Fruit fly (Drosophila melanogaster) whole organism, embryonic: ENCODE data around the gene Cdk5alpha.

Source experiments
- BEAF-32 ChIP-seq: fragments of 200-800 bp; sonication (Bioruptor generic); optimal IDR thresholded peaks from 3 replicates; lab custom pipeline; 2017; ENCODE audit warnings: missing biosample characterization, missing genetic modification characterization, mild to moderate bottlenecking, moderate library complexity, missing genetic modification reagents
- CG10543 ChIP-seq: fragments of 200-800 bp; sonication (Bioruptor generic); optimal IDR thresholded peaks from 3 replicates; lab custom pipeline; 2017; ENCODE audit warnings: missing biosample characterization, mild to moderate bottlenecking, missing genetic modification characterization, moderate library complexity
- CG14710 ChIP-seq: fragments of 200-800 bp; sonication (Bioruptor generic); optimal IDR thresholded peaks from 3 replicates; lab custom pipeline; 2019; ENCODE audit warnings: missing biosample characterization, mild to moderate bottlenecking, missing genetic modification characterization, moderate library complexity
- CG1603 ChIP-seq: fragments of 200-800 bp; sonication (Bioruptor generic); optimal IDR thresholded peaks from 2 replicates; lab custom pipeline; 2019; ENCODE audit warnings: missing biosample characterization, mild to moderate bottlenecking, missing genetic modification characterization, moderate library complexity
- CG17385 ChIP-seq: fragments of 200-800 bp; sonication (Bioruptor generic); optimal IDR thresholded peaks from 3 replicates; lab custom pipeline; 2018; ENCODE audit warnings: missing biosample characterization, mild to moderate bottlenecking, missing genetic modification characterization
- CG17829 ChIP-seq: fragments of 200-800 bp; optimal IDR thresholded peaks from 2 replicates; lab custom pipeline; 2019; ENCODE audit warnings: missing biosample characterization, mild to moderate bottlenecking, missing genetic modification characterization, moderate library complexity
- CG2116 ChIP-seq: fragments of 200-800 bp; sonication (Bioruptor generic); optimal IDR thresholded peaks from 3 replicates; lab custom pipeline; 2018; ENCODE audit warnings: missing biosample characterization, mild to moderate bottlenecking, missing genetic modification characterization
- CG30020 ChIP-seq: fragments of 200-800 bp; optimal IDR thresholded peaks from 2 replicates; lab custom pipeline; 2019; ENCODE audit warnings: missing biosample characterization, mild to moderate bottlenecking, missing genetic modification characterization, moderate library complexity
- CG32532 ChIP-seq: fragments of 200-800 bp; sonication (Bioruptor generic); IDR thresholded peaks from 2 replicates; pipeline ENCODE4 v1.3.6; 2022; ENCODE audit warnings: missing biosample characterization, missing genetic modification characterization
- CG4328 ChIP-seq: fragments of 200-800 bp; sonication (Bioruptor generic); optimal IDR thresholded peaks from 3 replicates; lab custom pipeline; 2017; ENCODE audit warnings: missing biosample characterization, missing genetic modification reagents, missing genetic modification characterization
- CG6254 ChIP-seq: fragments of 200-800 bp; sonication (Bioruptor generic); optimal IDR thresholded peaks from 3 replicates; lab custom pipeline; 2017; ENCODE audit warnings: mild to moderate bottlenecking, missing biosample characterization, missing genetic modification reagents, missing genetic modification characterization
- CG8290 ChIP-seq, 3 experiments: fragments of 200-800 bp; sonication (Bioruptor generic); optimal IDR thresholded peaks; 2 replicates each; lab custom pipeline; 2016 to 2019; ENCODE audit warnings: missing biosample characterization in 3 of 3, missing genetic modification characterization in 3 of 3, mild to moderate bottlenecking in 2 of 3, moderate library complexity in 1 of 3
- CG8478 ChIP-seq: fragments of >200 bp; optimal IDR thresholded peaks from 2 replicates; lab custom pipeline; 2018
- CG9797 ChIP-seq: fragments of 200-800 bp; sonication (Bioruptor generic); optimal IDR thresholded peaks from 3 replicates; lab custom pipeline; 2018; ENCODE audit warnings: missing biosample characterization, mild to moderate bottlenecking, missing genetic modification characterization
- D19A ChIP-seq: fragments of 200-800 bp; optimal IDR thresholded peaks from 3 replicates; lab custom pipeline; 2019; ENCODE audit warnings: missing biosample characterization, mild to moderate bottlenecking, missing genetic modification characterization, moderate library complexity
- D19B ChIP-seq: fragments of 200-800 bp; sonication (Bioruptor generic); optimal IDR thresholded peaks from 2 replicates; lab custom pipeline; 2017; ENCODE audit warnings: missing biosample characterization, mild to moderate bottlenecking, missing genetic modification characterization
- Dp ChIP-seq: fragments of 200-800 bp; sonication (Bioruptor generic); optimal IDR thresholded peaks from 2 replicates; lab custom pipeline; 2018; ENCODE audit warnings: missing biosample characterization, mild to moderate bottlenecking, missing genetic modification characterization, moderate library complexity
- E2f2 ChIP-seq: fragments of 200-800 bp; sonication (Bioruptor generic); IDR thresholded peaks from 2 replicates; pipeline ENCODE4 v1.3.6; 2022; ENCODE audit warnings: missing biosample characterization, missing genetic modification characterization
- MBD-R2 ChIP-seq: fragments of 200-800 bp; sonication (Bioruptor generic); IDR thresholded peaks from 2 replicates; pipeline ENCODE4 v1.3.6; 2022; ENCODE audit warnings: missing biosample characterization, missing genetic modification characterization
- Pdp1 ChIP-seq, 2 experiments: fragments of 200-800 bp; sonication (Bioruptor generic); optimal IDR thresholded peaks; 3 replicates each; lab custom pipeline; 2016; ENCODE audit warnings: missing biosample characterization in 2 of 2, missing genetic modification characterization in 2 of 2, mild to moderate bottlenecking in 1 of 2, moderate library complexity in 1 of 2
- ash1 ChIP-seq: fragments of 200-800 bp; sonication (Bioruptor generic); optimal IDR thresholded peaks from 2 replicates; lab custom pipeline; 2018; ENCODE audit warnings: missing biosample characterization, mild to moderate bottlenecking, missing genetic modification characterization
- az2 ChIP-seq: fragments of 200-800 bp; sonication (Bioruptor generic); optimal IDR thresholded peaks from 3 replicates; lab custom pipeline; 2016; ENCODE audit warnings: missing biosample characterization, missing genetic modification characterization
- dmrt11E ChIP-seq: fragments of 200-800 bp; sonication (Bioruptor generic); optimal IDR thresholded peaks from 3 replicates; lab custom pipeline; 2018; ENCODE audit warnings: missing biosample characterization, mild to moderate bottlenecking, missing genetic modification characterization, moderate library complexity
- gfzf ChIP-seq: fragments of 200-800 bp; sonication (Bioruptor generic); optimal IDR thresholded peaks from 2 replicates; lab custom pipeline; 2016; ENCODE audit warnings: missing biosample characterization, mild to moderate bottlenecking, missing genetic modification characterization, moderate library complexity
- ham ChIP-seq: fragments of 200-800 bp; sonication (Bioruptor generic); IDR thresholded peaks from 2 replicates; pipeline ENCODE4 v1.3.6; 2022; ENCODE audit warnings: missing biosample characterization, missing genetic modification characterization
- jing ChIP-seq: fragments of 200-800 bp; sonication (Bioruptor generic); optimal IDR thresholded peaks from 2 replicates; lab custom pipeline; 2018; ENCODE audit warnings: missing biosample characterization, mild to moderate bottlenecking, missing genetic modification characterization
- pfk ChIP-seq: fragments of 200-800 bp; sonication (Bioruptor generic); optimal IDR thresholded peaks from 2 replicates; lab custom pipeline; 2018; ENCODE audit warnings: missing biosample characterization, mild to moderate bottlenecking, missing genetic modification characterization, moderate library complexity
- pzg ChIP-seq: fragments of 200-800 bp; sonication (Bioruptor generic); optimal IDR thresholded peaks from 3 replicates; lab custom pipeline; 2018; ENCODE audit warnings: missing biosample characterization, mild to moderate bottlenecking, missing genetic modification characterization, moderate library complexity
- row ChIP-seq: fragments of 200-800 bp; sonication (Bioruptor generic); IDR thresholded peaks from 3 replicates; pipeline ENCODE4 v1.3.6; 2022; ENCODE audit warnings: missing biosample characterization, missing genetic modification characterization
- run ChIP-seq: fragments of 200-800 bp; sonication (Bioruptor generic); optimal IDR thresholded peaks from 3 replicates; lab custom pipeline; 2018; ENCODE audit warnings: missing biosample characterization, mild to moderate bottlenecking, missing genetic modification characterization
- sens ChIP-seq: fragments of 200-800 bp; sonication (Bioruptor generic); peaks from one replicate; lab custom pipeline; 2016; ENCODE audit warnings: missing biosample characterization, missing genetic modification characterization
- sr ChIP-seq: fragments of 200-800 bp; sonication (Bioruptor generic); IDR thresholded peaks from 3 replicates; pipeline ENCODE4 v1.3.6; 2022; ENCODE audit warnings: missing biosample characterization, missing genetic modification characterization
- stwl ChIP-seq: fragments of 200-800 bp; sonication (Bioruptor generic); optimal IDR thresholded peaks from 3 replicates; lab custom pipeline; 2018; ENCODE audit warnings: missing biosample characterization, mild to moderate bottlenecking, missing genetic modification characterization, moderate library complexity
- sug ChIP-seq: fragments of 200-800 bp; optimal IDR thresholded peaks from 2 replicates; lab custom pipeline; 2019; ENCODE audit warnings: missing biosample characterization, mild to moderate bottlenecking, missing genetic modification characterization, moderate library complexity
- trem ChIP-seq: fragments of 200-800 bp; optimal IDR thresholded peaks from 3 replicates; lab custom pipeline; 2019; ENCODE audit warnings: missing biosample characterization, mild to moderate bottlenecking, missing genetic modification characterization, moderate library complexity
- twi ChIP-seq: fragments of 200-800 bp; optimal IDR thresholded peaks from 2 replicates; lab custom pipeline; 2019; ENCODE audit warnings: missing biosample characterization, mild to moderate bottlenecking, missing genetic modification characterization, moderate library complexity
- vfl ChIP-seq: fragments of 200-800 bp; sonication (Bioruptor generic); optimal IDR thresholded peaks from 2 replicates; lab custom pipeline; 2016; ENCODE audit warnings: missing biosample characterization, missing genetic modification characterization
- vvl ChIP-seq: fragments of 200-800 bp; sonication (Bioruptor generic); IDR thresholded peaks from 2 replicates; pipeline ENCODE4 v1.3.6; 2022; ENCODE audit warnings: missing biosample characterization, missing genetic modification characterization

Gene Cdk5alpha

dm6 chr2L:10327790-10328189, 17.0 kb upstream of the Cdk5alpha start, which contains the start of gene RnrL:
RnrL (minus strand) TSS chr2L:10327943.
- peak; percentile 6 for TF ChIP-seq trem (tag; lab: Kevin White, UChicago)
- TF ChIP-seq MBD-R2 (GFP tag; lab: Robert Waterston, UW): peak; percentile 37
- TF ChIP-seq gfzf: peak; percentile 64
- peak; percentile 75 for TF ChIP-seq Dp
- no peak for TF ChIP-seq sr
- TF ChIP-seq row (GFP tag; lab: Robert Waterston, UW): peak; percentile 39; the same call in 2 of the 3 replicates
- TF ChIP-seq CG4328 (GFP tag; lab: Kevin White, UChicago): no peak
- no peak for TF ChIP-seq ham
- peak; percentile 10 for TF ChIP-seq sens (GFP tag; lab: Kevin White, UChicago)
- TF ChIP-seq CG2116 (GFP tag; lab: Kevin White, UChicago): peak; percentile 5
- TF ChIP-seq CG1603 (tag; lab: Kevin White, UChicago): peak; percentile 95
- peak; percentile 7 for TF ChIP-seq BEAF-32 (GFP tag; lab: Kevin White, UChicago)
- TF ChIP-seq stwl (tag; lab: Kevin White, UChicago): peak; percentile 48
- TF ChIP-seq pzg (GFP tag; lab: Kevin White, UChicago): peak; percentile 40
- TF ChIP-seq dmrt11E: no peak
- no peak for TF ChIP-seq CG10543 (GFP tag; lab: Kevin White, UChicago)
- no peak for TF ChIP-seq CG17385
- TF ChIP-seq run (tag; lab: Kevin White, UChicago): no peak
- no peak for TF ChIP-seq twi (tag; lab: Kevin White, UChicago)
- TF ChIP-seq CG8290 (GFP tag; optimal IDR thresholded peaks at IDR 0.05; lab: Kevin White, UChicago): peak; percentile 46
- TF ChIP-seq CG8290 (tag; optimal IDR thresholded peaks at IDR 0.05; lab: Kevin White, UChicago): no peak
- peak; percentile 89 for TF ChIP-seq CG30020 (tag; lab: Kevin White, UChicago)
- peak; percentile 85 for TF ChIP-seq pfk (GFP tag; lab: Kevin White, UChicago)
- no peak for TF ChIP-seq CG17829
- no peak for TF ChIP-seq ash1
- no peak for TF ChIP-seq vvl (GFP tag; lab: Robert Waterston, UW)
- no peak for TF ChIP-seq CG32532 (GFP tag; lab: Robert Waterston, UW)
- peak; percentile 80 for TF ChIP-seq E2f2 (GFP tag; lab: Robert Waterston, UW)
- peak; percentile 7 for TF ChIP-seq CG14710 (tag; lab: Kevin White, UChicago)
- peak; percentile 59 for TF ChIP-seq CG9797 (GFP tag; lab: Kevin White, UChicago)

dm6 chr2L:10322773-10323487, 12.2 kb upstream of the Cdk5alpha start, which contains the start of gene CG5381:
CG5381 (minus strand) TSS chr2L:10323102.
- TF ChIP-seq Pdp1 (GFP tag; optimal IDR thresholded peaks at IDR 0.05; lab: Kevin White, UChicago) (peak in 1 of 2 experiments; percentile 82), CG6254 (GFP tag; lab: Kevin White, UChicago) (no peak), jing (GFP tag; lab: Kevin White, UChicago) (no peak), D19B (peak; percentile 96), CG8478 (lab: Kevin White, UChicago) (no peak), vfl (GFP tag; lab: Kevin White, UChicago) (no peak), row (GFP tag; lab: Robert Waterston, UW) (peak; percentile 44; the same call in 2 of the 3 replicates), sug (peak; percentile 15)

dm6 chr2L:10322176-10322575, 11.4 kb upstream of the Cdk5alpha start, which contains the start of gene CG4995:
CG4995 (plus strand) TSS chr2L:10322476.
- TF ChIP-seq az2 (GFP tag; lab: Kevin White, UChicago): no peak
- peak; percentile 18 for TF ChIP-seq D19A (tag; lab: Kevin White, UChicago)
- peak; percentile 50 for TF ChIP-seq sens (GFP tag; lab: Kevin White, UChicago)
